Worm (Caenorhabditis elegans): ENCODE measurements around the gene dnj-25.

DNA sequence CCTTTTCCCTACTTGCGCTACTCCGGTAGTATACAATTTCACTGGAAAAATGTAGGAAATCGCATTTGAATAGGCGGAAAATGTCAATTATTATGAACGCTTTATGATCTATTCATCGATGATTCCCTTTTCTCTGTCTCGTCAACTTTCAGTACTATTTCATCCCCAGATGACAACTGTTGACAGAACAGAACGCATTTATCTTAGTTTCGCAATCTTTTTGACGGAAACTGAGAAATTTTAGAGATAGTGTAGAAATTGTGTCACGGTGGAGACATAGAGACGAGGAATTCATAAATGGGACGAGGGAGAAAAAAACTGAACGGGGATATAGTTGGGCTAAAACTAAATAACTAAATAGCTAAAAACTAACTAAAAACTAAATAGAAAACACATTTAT is 27.6 kb upstream of the dnj-25 start:
- TF ChIP-seq hmg-11 (tag; optimal IDR thresholded peaks at IDR 0.05) (no peak), ztf-11 (tag; optimal IDR thresholded peaks at IDR 0.05) (no peak)

All from whole organism, L3 larva.